Worm (Caenorhabditis elegans): ENCODE results near the gene srlf-19.

Gene srlf-19

DNA sequence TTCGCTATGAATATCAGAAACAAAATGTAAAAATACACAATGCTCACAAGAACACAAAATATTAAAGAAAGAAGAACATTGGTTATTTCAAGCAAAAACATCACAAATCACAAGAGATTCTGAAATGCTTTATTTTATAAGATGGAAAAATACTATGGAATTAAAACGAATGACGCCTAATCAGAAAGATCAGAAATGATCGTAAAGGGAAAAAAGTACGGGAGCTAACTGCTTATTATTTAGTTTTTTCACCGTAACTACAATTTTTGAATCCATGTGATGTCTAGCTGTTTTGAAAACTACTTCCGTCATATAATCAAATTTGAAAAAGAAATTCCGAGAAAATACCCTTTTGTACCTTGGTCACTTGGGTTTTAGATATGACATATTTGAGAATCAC, 36.8 kb upstream of the srlf-19 start, which contains the start of gene srbc-57:
Gene srbc-57 (minus strand): TSS at position 101 of the 400 bp plus-strand sequence.
- TF ChIP-seq zag-1 (tag; optimal IDR thresholded peaks at IDR 0.05) (no peak), lin-13 (GFP tag; optimal IDR thresholded peaks at IDR 0.05) (no peak), fkh-8 (tag; optimal IDR thresholded peaks at IDR 0.05) (peak; percentile 14), isw-1 (GFP tag; IDR thresholded peaks at IDR 0.05) (no peak), swsn-7 (tag; optimal IDR thresholded peaks at IDR 0.05) (no peak)

DNA sequence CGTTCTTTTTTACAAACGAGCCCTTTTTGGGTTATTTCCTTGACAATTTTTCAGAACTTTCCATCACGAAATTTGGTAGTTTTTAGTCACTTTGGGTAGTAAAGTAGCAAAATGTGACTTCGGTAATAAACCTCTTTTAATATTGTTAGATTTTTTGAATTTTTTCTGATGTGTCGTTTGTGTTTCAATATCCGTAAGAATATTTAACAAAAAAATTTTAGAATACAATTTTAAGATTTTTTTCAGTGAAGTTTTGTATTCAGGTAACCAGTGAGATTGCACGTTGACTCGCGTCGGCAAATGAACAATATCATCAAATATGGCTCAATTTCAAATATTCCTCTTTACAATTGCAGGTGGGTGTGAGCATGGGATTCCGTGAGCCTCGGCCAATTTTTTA, 32.7 kb upstream of the srlf-19 start, which contains the start of gene srt-31:
Gene srt-31 (plus strand): TSS at position 301 of the 400 bp plus-strand sequence.
- no peak for TF ChIP-seq dpl-1 (GFP tag; optimal IDR thresholded peaks at IDR 0.05)
- no peak for TF ChIP-seq lin-35 (GFP tag; optimal IDR thresholded peaks at IDR 0.05)
- no peak for TF ChIP-seq pax-3 (tag; optimal IDR thresholded peaks at IDR 0.05)
- no peak for TF ChIP-seq lin-13 (GFP tag; optimal IDR thresholded peaks at IDR 0.05)
- TF ChIP-seq lin-15B (tag; optimal IDR thresholded peaks at IDR 0.05): no peak
- TF ChIP-seq ceh-82 (tag; optimal IDR thresholded peaks at IDR 0.05): no peak
- TF ChIP-seq efl-3 (GFP tag; optimal IDR thresholded peaks at IDR 0.05): no peak
- TF ChIP-seq tbx-2 (tag; optimal IDR thresholded peaks at IDR 0.05): no peak
- no peak for TF ChIP-seq unc-62 (GFP tag; optimal IDR thresholded peaks at IDR 0.05)
- no peak for TF ChIP-seq C34B4.2 (tag; optimal IDR thresholded peaks at IDR 0.05)

DNA sequence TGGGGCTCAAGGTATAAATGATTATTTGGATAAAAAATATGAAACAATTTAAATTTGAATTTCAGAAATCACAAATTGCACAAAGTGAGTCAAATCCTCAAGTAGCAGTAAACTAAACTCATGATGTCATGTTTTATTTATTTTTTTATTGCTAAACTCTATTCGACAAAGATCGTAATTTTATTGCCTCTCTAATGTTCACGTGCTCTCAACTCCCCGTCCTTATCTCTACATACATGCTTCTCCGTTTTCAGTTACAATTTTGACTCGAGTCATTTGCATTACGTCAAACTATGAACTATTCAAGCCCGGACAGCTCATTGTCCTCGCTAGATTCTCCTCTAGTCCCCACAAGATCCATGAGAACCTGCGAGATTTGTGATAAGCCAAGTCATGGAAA, 30.8 kb upstream of the srlf-19 start, which contains the start of gene nhr-99:
Gene nhr-99 (plus strand): TSS at position 263 of the 400 bp plus-strand sequence.
- TF ChIP-seq lsy-2 (tag; optimal IDR thresholded peaks at IDR 0.05): no peak
- peak; percentile 40 for TF ChIP-seq nhr-20 (tag; optimal IDR thresholded peaks at IDR 0.05)
- TF ChIP-seq elt-2 (tag; optimal IDR thresholded peaks at IDR 0.05): peak; percentile 62
- TF ChIP-seq lin-35 (GFP tag; optimal IDR thresholded peaks at IDR 0.05): peak in 1 of 2 experiments; percentile 10

DNA sequence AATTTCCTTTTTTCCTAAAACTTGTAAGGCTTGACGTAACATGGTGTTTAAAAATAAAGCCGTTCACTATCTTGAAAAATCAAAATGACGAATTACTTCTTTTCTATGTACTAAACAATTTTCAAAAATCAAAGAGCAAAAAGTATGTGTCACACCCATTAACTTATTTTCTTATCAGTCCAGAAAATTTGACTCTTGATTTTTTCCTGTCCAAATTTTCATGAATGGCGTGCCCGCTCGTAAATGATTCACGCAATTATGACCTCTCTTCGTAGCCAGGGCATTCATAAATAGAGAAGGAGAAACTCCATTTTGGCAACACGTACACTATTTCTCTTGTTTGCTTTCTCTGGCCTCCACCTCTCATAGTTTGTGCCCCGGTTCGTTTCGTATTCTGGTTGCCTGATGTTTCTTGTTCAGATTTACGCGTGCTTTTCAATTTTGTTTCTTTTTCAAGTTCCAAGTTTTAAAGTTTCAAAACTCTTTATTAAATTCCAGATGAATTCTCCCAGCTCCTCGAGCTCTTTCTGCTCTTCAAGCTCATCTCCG, 27.6 kb upstream of the srlf-19 start, which contains the start of gene nhr-55:
Gene nhr-55 (plus strand): TSS at position 499 of the 549 bp plus-strand sequence.
- TF ChIP-seq lin-35 (GFP tag; optimal IDR thresholded peaks at IDR 0.05) (peak in 1 of 2 experiments; percentile 1), snu-23 (GFP tag; optimal IDR thresholded peaks at IDR 0.05) (no peak), fkh-8 (tag; optimal IDR thresholded peaks at IDR 0.05) (peak; percentile 5), lin-15B (tag; optimal IDR thresholded peaks at IDR 0.05) (no peak), C16A3.4 (tag; optimal IDR thresholded peaks at IDR 0.05) (no peak), elt-2 (tag; optimal IDR thresholded peaks at IDR 0.05) (peak; percentile 14), ceh-90 (tag; optimal IDR thresholded peaks at IDR 0.05) (no peak), hlh-17 (GFP tag; optimal IDR thresholded peaks at IDR 0.05; ENCODE audit: borderline replicate concordance) (no peak)

DNA sequence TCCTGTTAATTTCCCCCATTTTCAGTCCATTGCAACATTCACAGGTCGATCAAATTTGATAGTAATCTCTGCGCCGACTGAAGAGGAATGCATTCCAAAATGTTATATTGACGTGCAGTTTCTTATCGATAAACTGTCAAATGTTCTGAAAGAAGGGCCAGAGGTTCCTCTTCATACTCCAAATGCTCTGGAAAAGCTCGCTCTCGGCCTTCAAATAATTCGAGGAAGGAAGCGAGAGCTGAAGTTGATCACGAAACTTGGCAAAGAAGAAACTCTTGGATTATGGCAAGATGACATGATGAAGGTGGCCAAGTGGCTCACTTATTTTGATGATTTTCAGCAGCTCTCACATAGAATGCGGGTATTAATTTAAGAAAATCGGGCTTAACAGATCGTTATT, 26.2 kb upstream of the srlf-19 start:
- no peak for TF ChIP-seq egl-13 (tag; optimal IDR thresholded peaks at IDR 0.05)
- no peak for TF ChIP-seq hlh-17 (GFP tag; optimal IDR thresholded peaks at IDR 0.05; ENCODE audit: borderline replicate concordance)
- no peak for TF ChIP-seq lsy-2 (tag; optimal IDR thresholded peaks at IDR 0.05)
- no peak for TF ChIP-seq fos-1 (tag; optimal IDR thresholded peaks at IDR 0.05)
- TF ChIP-seq fkh-8 (tag; optimal IDR thresholded peaks at IDR 0.05): no peak
- TF ChIP-seq pqm-1 (tag; optimal IDR thresholded peaks at IDR 0.05): no peak
- TF ChIP-seq nhr-71 (tag; optimal IDR thresholded peaks at IDR 0.05): no peak
- no peak for TF ChIP-seq fkh-4 (tag; optimal IDR thresholded peaks at IDR 0.05; ENCODE audit: borderline replicate concordance)
- no peak for TF ChIP-seq sox-4 (tag; optimal IDR thresholded peaks at IDR 0.05)
- no peak for TF ChIP-seq zag-1 (tag; optimal IDR thresholded peaks at IDR 0.05)
- TF ChIP-seq nhr-85 (tag): no peak
- no peak for TF ChIP-seq alr-1 (tag; optimal IDR thresholded peaks at IDR 0.05; ENCODE audit: borderline replicate concordance)

DNA sequence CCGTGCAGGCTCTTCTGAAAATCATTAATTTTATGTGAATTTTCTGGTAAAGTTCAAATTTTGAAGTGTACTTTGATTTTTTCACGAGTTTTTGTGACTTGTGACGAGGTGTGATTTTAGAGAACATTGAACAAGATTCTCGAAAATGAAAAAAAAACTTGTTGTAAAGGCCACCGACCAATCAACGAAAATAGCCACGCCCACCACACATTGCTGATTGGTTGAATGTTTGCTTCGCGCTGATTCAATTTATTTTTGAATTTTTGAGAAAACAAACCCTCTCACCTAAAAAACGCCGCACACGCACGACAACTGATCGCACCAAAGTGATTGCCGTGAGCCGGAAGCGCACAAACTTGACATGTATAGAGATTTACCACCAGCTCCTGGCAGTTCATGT, 22.4 kb upstream of the srlf-19 start:
- TF ChIP-seq fkh-8 (tag; optimal IDR thresholded peaks at IDR 0.05) (no peak), mab-9 (GFP tag; IDR thresholded peaks at IDR 0.05) (no peak), ceh-82 (tag; optimal IDR thresholded peaks at IDR 0.05) (no peak), nhr-237 (tag; optimal IDR thresholded peaks at IDR 0.05) (no peak), unc-98 (GFP tag; IDR thresholded peaks at IDR 0.05) (no peak), nhr-47 (tag; optimal IDR thresholded peaks at IDR 0.05) (no peak), skn-1 (tag; optimal IDR thresholded peaks at IDR 0.05) (no peak), nhr-76 (tag; optimal IDR thresholded peaks at IDR 0.05) (no peak), nhr-20 (tag; optimal IDR thresholded peaks at IDR 0.05) (no peak), unc-130 (tag; optimal IDR thresholded peaks at IDR 0.05) (no peak), ama-1 (optimal IDR thresholded peaks at IDR 0.05) (no peak), efl-3 (GFP tag; optimal IDR thresholded peaks at IDR 0.05) (no peak), lin-35 (GFP tag; optimal IDR thresholded peaks at IDR 0.05) (no peak), F16B12.6 (tag; optimal IDR thresholded peaks at IDR 0.05) (no peak)

All from whole organism, L1 larva.